Worm (Caenorhabditis elegans): ENCODE data around the gene F48G7.13.

DNA sequence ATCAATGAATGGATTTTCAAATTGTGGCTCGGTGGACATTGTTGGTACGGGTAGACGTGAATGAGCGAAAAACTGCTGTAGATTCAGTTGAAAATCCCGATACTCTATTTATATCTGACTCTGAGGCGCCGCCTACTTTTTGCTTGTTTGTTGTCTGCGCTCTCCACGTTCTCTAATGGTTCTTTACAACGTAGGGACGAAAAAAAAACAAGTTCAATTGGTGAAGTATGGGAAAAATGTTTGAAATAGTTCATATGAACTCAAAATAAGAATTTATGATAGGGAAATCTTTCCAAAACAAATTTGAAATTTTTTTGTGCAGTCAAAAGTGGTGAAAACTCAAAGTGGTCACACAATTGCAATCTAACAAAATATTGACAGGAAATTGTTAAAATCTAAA is 19.5 kb downstream of the F48G7.13 start, which contains the start of gene F48G7.10:
- TF ChIP-seq tab-1 (GFP tag; IDR thresholded peaks at IDR 0.05) (no peak), flt-1 (GFP tag; IDR thresholded peaks at IDR 0.05) (no peak), klf-2 (GFP tag; conservative IDR thresholded peaks at IDR 0.05) (no peak), ref-1 (GFP tag; conservative IDR thresholded peaks at IDR 0.05) (no peak), cog-1 (tag; optimal IDR thresholded peaks at IDR 0.05) (no peak), med-1 (GFP tag; optimal IDR thresholded peaks at IDR 0.05; ENCODE audit: insufficient read depth) (no peak), ztf-23 (GFP tag; IDR thresholded peaks at IDR 0.05) (no peak), T22C8.4 (GFP tag; IDR thresholded peaks at IDR 0.05) (no peak)
